Worm (Caenorhabditis elegans) whole organism, young adult: ENCODE data around the gene crm-1.

Source experiments
- ama-1 ChIP-seq, 3 experiments: fragments of 150-350 bp in 1 of 3; sonication (generic microtip) in 2 of 3; optimal IDR thresholded peaks; 2 replicates each; lab custom pipeline; 2014 to 2018; ENCODE audit warnings: missing biosample characterization in 2 of 3, missing genetic modification characterization in 2 of 3, missing genetic modification reagents in 2 of 3
- attf-3 ChIP-seq: fragments of 200-800 bp; sonication (Bioruptor generic); conservative IDR thresholded peaks from 2 replicates; pipeline ENCODE4 v1.3.6; 2022; ENCODE audit warnings: missing genetic modification reagents, missing genetic modification characterization, missing compliant biosample characterization
- egrh-3 ChIP-seq: fragments of 200-800 bp; sonication (Bioruptor generic); IDR thresholded peaks from 2 replicates; pipeline ENCODE4 v1.3.6; 2022; ENCODE audit warnings: missing genetic modification reagents, missing genetic modification characterization, missing compliant biosample characterization

- no peak for TF ChIP-seq ama-1 (optimal IDR thresholded peaks at IDR 0.05; lab: Kevin White, UChicago)
- TF ChIP-seq ama-1 (GFP tag; optimal IDR thresholded peaks at IDR 0.05; lab: Kevin White, UChicago) = no peak
- TF ChIP-seq egrh-3 (GFP tag; lab: Robert Waterston, UW) = no peak
- TF ChIP-seq attf-3 (GFP tag; lab: Robert Waterston, UW) = no peak
Measured at ce11 chrV:10289743-10290142, 42.2 kb downstream of the crm-1 start, which contains the start of gene B0024.15.
